Worm (Caenorhabditis elegans) whole organism, young adult: ENCODE results near the gene C09F9.1.
A peak's percentile ranks its signal among the peaks of the same experiment; 100 is the strongest.

Experiments
- B0035.1 ChIP-seq: sonication (generic microtip); optimal IDR thresholded peaks from 2 replicates; lab custom pipeline; 2016; ENCODE audit warnings: missing genetic modification characterization, mild to moderate bottlenecking, missing compliant biosample characterization, missing genotype, missing genetic modification reagents
- C06A6.2 ChIP-seq: fragments of 200-800 bp; sonication (Bioruptor generic); conservative IDR thresholded peaks from 2 replicates; pipeline ENCODE4 v1.3.6; 2022; ENCODE audit warnings: missing genetic modification characterization, missing compliant biosample characterization
- K12H6.12 ChIP-seq: fragments of 200-800 bp; sonication (Bioruptor generic); optimal IDR thresholded peaks from 2 replicates; lab custom pipeline; 2018; ENCODE audit warnings: mild to moderate bottlenecking, missing genetic modification characterization, missing compliant biosample characterization
- Y53F4B.3 ChIP-seq: fragments of 200-800 bp; sonication (Bioruptor generic); IDR thresholded peaks from 2 replicates; pipeline ENCODE4 v1.3.6; 2022; ENCODE audit warnings: missing genetic modification reagents, missing genetic modification characterization, missing compliant biosample characterization
- aptf-2 ChIP-seq: fragments of 200-800 bp; sonication (Bioruptor generic); conservative IDR thresholded peaks from 2 replicates; pipeline ENCODE4 v1.3.6; 2022; ENCODE audit warnings: missing genetic modification reagents, missing genetic modification characterization, missing compliant biosample characterization
- atf-7 ChIP-seq: sonication (generic microtip); optimal IDR thresholded peaks from 2 replicates; lab custom pipeline; 2017; ENCODE audit warnings: mild to moderate bottlenecking, missing genetic modification characterization, missing compliant biosample characterization
- athp-1 ChIP-seq: sonication (generic microtip); optimal IDR thresholded peaks from 2 replicates; lab custom pipeline; 2017; ENCODE audit warnings: mild to moderate bottlenecking, missing genetic modification characterization, missing compliant biosample characterization
- attf-5 ChIP-seq: fragments of 200-800 bp; sonication (Bioruptor generic); optimal IDR thresholded peaks from 2 replicates; lab custom pipeline; 2018; ENCODE audit warnings: mild to moderate bottlenecking, missing genetic modification characterization, missing compliant biosample characterization
- attf-6 ChIP-seq: fragments of 200-800 bp; sonication (Bioruptor generic); IDR thresholded peaks from 2 replicates; pipeline ENCODE4 v1.3.6; 2022; ENCODE audit warnings: missing genetic modification reagents, missing genetic modification characterization, missing compliant biosample characterization
- bed-2 ChIP-seq: fragments of 200-800 bp; sonication (Bioruptor generic); IDR thresholded peaks from 2 replicates; pipeline ENCODE4 v1.3.6; 2022; ENCODE audit warnings: missing genetic modification reagents, missing genetic modification characterization, missing compliant biosample characterization
- ceh-79 ChIP-seq: sonication (generic microtip); optimal IDR thresholded peaks from 2 replicates; lab custom pipeline; 2017; ENCODE audit warnings: mild to moderate bottlenecking, missing genetic modification characterization, missing compliant biosample characterization
- ceh-91 ChIP-seq: fragments of 200-800 bp; sonication (Bioruptor generic); IDR thresholded peaks from 2 replicates; pipeline ENCODE4 v1.3.6; 2022; ENCODE audit warnings: missing genetic modification reagents, missing genetic modification characterization, missing compliant biosample characterization
- chd-7 ChIP-seq: sonication (generic microtip); optimal IDR thresholded peaks from 2 replicates; lab custom pipeline; 2016; ENCODE audit warnings: mild to moderate bottlenecking, missing genetic modification characterization, moderate library complexity, missing compliant biosample characterization
- dox-1 ChIP-seq: fragments of 200-800 bp; sonication (Bioruptor generic); IDR thresholded peaks from 2 replicates; pipeline ENCODE4 v1.3.6; 2022; ENCODE audit warnings: missing genetic modification reagents, missing genetic modification characterization, missing compliant biosample characterization
- dpff-1 ChIP-seq: sonication (generic microtip); optimal IDR thresholded peaks from 2 replicates; lab custom pipeline; 2017; ENCODE audit warnings: mild to moderate bottlenecking, missing genetic modification characterization, missing compliant biosample characterization
- egl-44 ChIP-seq: fragments of 200-800 bp; sonication (Bioruptor generic); IDR thresholded peaks from 2 replicates; pipeline ENCODE4 v1.3.6; 2022; ENCODE audit warnings: missing genetic modification reagents, missing genetic modification characterization, missing compliant biosample characterization
- fkh-3 ChIP-seq: sonication (generic microtip); optimal IDR thresholded peaks from 2 replicates; lab custom pipeline; 2016; ENCODE audit warnings: mild to moderate bottlenecking, missing genetic modification characterization, missing compliant biosample characterization
- hlh-12 ChIP-seq: sonication (generic microtip); optimal IDR thresholded peaks from 2 replicates; lab custom pipeline; 2016; ENCODE audit warnings: missing genetic modification characterization, missing compliant biosample characterization
- hrde-1 ChIP-seq: sonication (generic microtip); optimal IDR thresholded peaks from 2 replicates; lab custom pipeline; 2016; ENCODE audit warnings: missing genetic modification characterization, mild to moderate bottlenecking, missing compliant biosample characterization, moderate library complexity, missing genotype, missing genetic modification reagents, borderline replicate concordance
- lag-1 ChIP-seq: fragments of 200-800 bp; sonication (Bioruptor generic); IDR thresholded peaks from 2 replicates; pipeline ENCODE4 v1.3.6; 2022; ENCODE audit warnings: missing genetic modification reagents, missing genetic modification characterization, missing compliant biosample characterization
- lin-26 ChIP-seq: fragments of 200-800 bp; sonication (Bioruptor generic); IDR thresholded peaks from 2 replicates; pipeline ENCODE4 v1.3.6; 2022; ENCODE audit warnings: missing genetic modification reagents, missing genetic modification characterization, missing compliant biosample characterization
- lin-35 ChIP-seq, 3 experiments: fragments of 150-350 bp in 2 of 3; sonication (generic microtip) in 1 of 3; optimal IDR thresholded peaks; 2 replicates each; lab custom pipeline; 2014 to 2018; ENCODE audit warnings: missing biosample characterization in 3 of 3, missing genetic modification characterization in 3 of 3, missing genetic modification reagents in 3 of 3
- lin-54 ChIP-seq: fragments of 200-800 bp; sonication (Bioruptor generic); optimal IDR thresholded peaks from 2 replicates; lab custom pipeline; 2018; ENCODE audit warnings: mild to moderate bottlenecking, missing genetic modification characterization, missing compliant biosample characterization
- lsl-1 ChIP-seq: fragments of 200-800 bp; sonication (Bioruptor generic); optimal IDR thresholded peaks from 2 replicates; lab custom pipeline; 2018; ENCODE audit warnings: mild to moderate bottlenecking, missing genetic modification characterization, moderate library complexity, missing compliant biosample characterization
- mxl-1 ChIP-seq: sonication (generic microtip); optimal IDR thresholded peaks from 2 replicates; lab custom pipeline; 2016; ENCODE audit warnings: missing genetic modification characterization, missing compliant biosample characterization
- nfya-1 ChIP-seq: sonication (generic microtip); optimal IDR thresholded peaks from 2 replicates; lab custom pipeline; 2017; ENCODE audit warnings: antibody characterized with exemption, missing compliant biosample characterization, missing genetic modification characterization, borderline replicate concordance; ENCODE audit not compliant: insufficient read depth
- nfyb-1 ChIP-seq: fragments of 200-800 bp; sonication (Bioruptor generic); IDR thresholded peaks from 2 replicates; pipeline ENCODE4 v1.3.6; 2022; ENCODE audit warnings: missing genetic modification reagents, missing genetic modification characterization, missing compliant biosample characterization
- nhr-120 ChIP-seq: fragments of 200-800 bp; sonication (Bioruptor generic); IDR thresholded peaks from 2 replicates; pipeline ENCODE4 v1.3.6; 2022; ENCODE audit warnings: missing genetic modification characterization, missing compliant biosample characterization
- nhr-27 ChIP-seq: fragments of 200-800 bp; sonication (Bioruptor generic); optimal IDR thresholded peaks from 2 replicates; lab custom pipeline; 2018; ENCODE audit warnings: mild to moderate bottlenecking, missing genetic modification characterization, moderate library complexity, missing compliant biosample characterization
- nhr-80 ChIP-seq: sonication (generic microtip); optimal IDR thresholded peaks from 2 replicates; lab custom pipeline; 2016; ENCODE audit warnings: missing genetic modification characterization, missing compliant biosample characterization
- rcor-1 ChIP-seq: fragments of 200-800 bp; sonication (Bioruptor generic); IDR thresholded peaks from 2 replicates; pipeline ENCODE4 v1.3.6; 2022; ENCODE audit warnings: missing genetic modification reagents, missing genetic modification characterization, missing compliant biosample characterization
- rec-8 ChIP-seq, 2 experiments: sonication (generic microtip); optimal IDR thresholded peaks; 2 replicates each; lab custom pipeline; 2016; ENCODE audit warnings: mild to moderate bottlenecking in 2 of 2, missing genetic modification characterization in 2 of 2, missing genetic modification reagents in 2 of 2, missing genotype in 2 of 2, missing biosample characterization in 1 of 2, missing compliant biosample characterization in 1 of 2, moderate library complexity in 1 of 2
- sdz-38 ChIP-seq: sonication (generic microtip); optimal IDR thresholded peaks from 2 replicates; lab custom pipeline; 2016; ENCODE audit warnings: missing genotype, missing genetic modification characterization, missing compliant biosample characterization
- snpc-1.1 ChIP-seq: sonication (generic microtip); optimal IDR thresholded peaks from 2 replicates; lab custom pipeline; 2017; ENCODE audit warnings: missing genetic modification characterization, mild to moderate bottlenecking, missing compliant biosample characterization, antibody characterized with exemption, moderate library complexity, missing genotype, missing genetic modification reagents; ENCODE audit not compliant: insufficient read depth
- snpc-1.3 ChIP-seq: sonication (generic microtip); optimal IDR thresholded peaks from 2 replicates; lab custom pipeline; 2017; ENCODE audit warnings: missing genetic modification characterization, mild to moderate bottlenecking, missing compliant biosample characterization, antibody characterized with exemption, moderate library complexity, missing genotype, missing genetic modification reagents; ENCODE audit not compliant: insufficient read depth
- snpc-3.4 ChIP-seq: sonication (generic microtip); optimal IDR thresholded peaks from 2 replicates; lab custom pipeline; 2017; ENCODE audit warnings: missing genetic modification characterization, mild to moderate bottlenecking, missing compliant biosample characterization, antibody characterized with exemption, moderate library complexity, missing genotype, missing genetic modification reagents
- somi-1 ChIP-seq: fragments of 200-800 bp; sonication (Bioruptor generic); optimal IDR thresholded peaks from 2 replicates; lab custom pipeline; 2018; ENCODE audit warnings: mild to moderate bottlenecking, missing genetic modification characterization, missing compliant biosample characterization
- unc-62 ChIP-seq: fragments of 150-350 bp; optimal IDR thresholded peaks from 2 replicates; lab custom pipeline; 2014; ENCODE audit warnings: missing biosample characterization, missing genetic modification reagents, missing genetic modification characterization
- zfh-2 ChIP-seq: fragments of 200-800 bp; sonication (Bioruptor generic); conservative IDR thresholded peaks from 2 replicates; pipeline ENCODE4 v1.3.6; 2022; ENCODE audit warnings: missing genetic modification reagents, missing genetic modification characterization, missing compliant biosample characterization
- ztf-25 ChIP-seq: fragments of 200-800 bp; sonication (Bioruptor generic); IDR thresholded peaks from 2 replicates; pipeline ENCODE4 v1.3.6; 2022; ENCODE audit warnings: missing genetic modification reagents, missing genetic modification characterization, missing compliant biosample characterization
- ztf-28 ChIP-seq: fragments of 200-800 bp; sonication (Bioruptor generic); IDR thresholded peaks from 2 replicates; pipeline ENCODE4 v1.3.6; 2022; ENCODE audit warnings: missing genetic modification reagents, missing genetic modification characterization, missing compliant biosample characterization
- ztf-3 ChIP-seq: fragments of 200-800 bp; sonication (Bioruptor generic); optimal IDR thresholded peaks from 2 replicates; lab custom pipeline; 2018; ENCODE audit warnings: mild to moderate bottlenecking, missing genetic modification characterization, missing compliant biosample characterization

Gene C09F9.1

DNA sequence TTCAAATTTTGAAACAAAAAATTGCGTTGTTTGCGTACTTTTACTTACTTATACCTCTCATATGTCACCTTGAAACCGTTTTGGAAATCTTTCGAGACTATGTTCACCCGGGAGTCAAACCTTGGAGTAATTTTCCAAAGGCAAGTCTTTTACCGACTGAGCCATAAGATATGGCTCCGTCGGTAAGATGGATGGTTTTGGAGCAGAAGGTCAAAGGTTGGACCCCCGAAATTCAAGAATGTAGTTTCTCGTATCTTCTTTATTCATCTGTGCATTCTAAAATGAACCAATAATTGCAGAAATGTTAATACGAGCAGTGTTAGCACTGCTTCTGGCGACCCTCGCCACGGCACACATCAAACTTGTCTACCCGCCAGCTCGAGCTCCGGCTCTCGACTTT is 7.1 kb downstream of the C09F9.1 start, which contains the start of gene C09F9.2:
Gene C09F9.2, plus strand, starts transcription at position 301 of the 400 bp plus-strand sequence.
- TF ChIP-seq zfh-2 (GFP tag; lab: Robert Waterston, UW) (peak; percentile 24; the same call in 1 of the 2 replicates), atf-7 (tag; lab: Kevin White, UChicago) (no peak), nfyb-1 (no peak), hlh-12 (no peak), snpc-3.4 (no peak), lin-26 (GFP tag; lab: Robert Waterston, UW) (no peak), hrde-1 (tag; lab: Kevin White, UChicago) (no peak), nfya-1 (tag; lab: Kevin White, UChicago) (no peak)

ce11 chrII:14705956-14706355 is 7.8 kb downstream of the C09F9.1 start:
- TF ChIP-seq unc-62 (peak; percentile 1), Y53F4B.3 (no peak)

DNA sequence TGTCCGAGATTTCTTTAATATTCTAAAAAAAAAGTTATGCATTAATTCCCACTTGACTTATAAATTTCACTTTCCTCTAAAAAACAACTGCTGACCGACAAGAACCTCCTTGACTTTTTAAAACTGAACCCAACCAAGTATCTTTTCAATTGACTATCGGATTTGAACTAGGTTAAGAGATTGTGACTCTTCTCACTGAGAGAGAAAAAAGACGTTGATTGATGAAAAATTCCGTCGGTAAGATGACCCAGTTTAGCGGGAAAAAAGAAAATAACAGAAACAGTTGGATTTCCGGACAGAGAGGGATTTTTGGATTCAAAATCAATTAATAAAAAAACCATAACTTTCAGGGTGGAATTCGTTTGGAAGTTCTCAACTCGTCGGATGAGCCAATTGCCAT is 8.3 kb downstream of the C09F9.1 start:
- TF ChIP-seq egl-44 (GFP tag; lab: Robert Waterston, UW): no peak
- TF ChIP-seq chd-7 (tag; lab: Kevin White, UChicago): no peak
- TF ChIP-seq attf-5 (GFP tag; lab: Kevin White, UChicago): no peak
- no peak for TF ChIP-seq dox-1

- TF ChIP-seq B0035.1 (tag; lab: Kevin White, UChicago): no peak
- no peak for TF ChIP-seq nhr-27 (tag; lab: Kevin White, UChicago)
- TF ChIP-seq C06A6.2: no peak
- TF ChIP-seq rcor-1 (GFP tag; lab: Robert Waterston, UW): no peak
- no peak for TF ChIP-seq ztf-25 (GFP tag; lab: Robert Waterston, UW)
- no peak for TF ChIP-seq mxl-1 (tag; lab: Kevin White, UChicago)
- no peak for TF ChIP-seq snpc-1.1 (tag; lab: Kevin White, UChicago)
- TF ChIP-seq sdz-38 (tag; lab: Kevin White, UChicago): no peak
- TF ChIP-seq aptf-2: no peak
- TF ChIP-seq ztf-28 (GFP tag; lab: Robert Waterston, UW): no peak
- TF ChIP-seq bed-2 (GFP tag; lab: Robert Waterston, UW): no peak
- no peak for TF ChIP-seq K12H6.12
- no peak for TF ChIP-seq athp-1
Observed at ce11 chrII:14728119-14728518, 30.0 kb downstream of the C09F9.1 start.

DNA sequence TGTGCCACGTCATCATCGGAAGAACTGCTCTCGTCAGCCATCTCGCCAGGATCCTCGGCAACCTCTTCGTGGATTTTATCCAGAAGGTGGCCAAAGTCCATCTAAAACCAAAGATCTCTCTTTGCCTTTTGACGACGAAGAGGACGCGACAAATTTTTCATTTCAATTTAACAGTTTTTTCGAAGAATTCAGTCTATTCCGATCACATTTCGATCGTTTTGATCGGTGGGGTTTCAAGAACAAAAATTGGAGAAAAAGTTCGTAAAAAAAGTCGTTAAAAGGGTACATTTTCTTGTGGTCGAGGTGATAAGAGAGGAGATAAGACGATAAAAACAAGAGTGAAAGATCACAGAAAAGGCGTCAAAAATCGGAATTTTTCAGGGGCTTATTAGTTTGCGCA is 35.3 kb downstream of the C09F9.1 start, which contains the start of gene glna-1:
Gene glna-1, minus strand, starts transcription at position 101 of the 400 bp plus-strand sequence.
- TF ChIP-seq lsl-1 (GFP tag; lab: Kevin White, UChicago) (no peak), ceh-91 (GFP tag; lab: Robert Waterston, UW) (no peak), dpff-1 (tag; lab: Kevin White, UChicago) (no peak)
- TF ChIP-seq, all 124 proteins: peak for 0

DNA sequence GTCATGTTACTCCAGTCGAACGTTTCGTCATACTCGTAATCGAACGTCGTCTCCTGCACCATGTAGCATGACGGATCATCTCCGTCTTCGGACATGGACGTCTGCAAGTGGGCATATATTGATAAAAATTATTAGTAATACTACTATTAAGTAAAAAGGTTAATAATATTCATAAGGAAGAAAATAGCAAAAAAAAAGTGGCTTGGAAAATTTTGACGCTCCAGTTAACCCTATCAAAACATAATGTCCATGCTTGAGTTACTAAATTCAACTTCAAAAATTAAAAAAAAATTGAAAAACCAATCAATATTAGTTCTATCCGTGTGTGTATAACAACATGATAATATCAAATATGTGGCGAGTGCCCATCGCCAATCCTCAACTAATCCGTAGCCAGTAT is 41.0 kb downstream of the C09F9.1 start, which contains the start of gene npr-34:
Gene npr-34, minus strand, starts transcription at position 101 of the 400 bp plus-strand sequence.
- no peak for TF ChIP-seq lin-54 (GFP tag; lab: Kevin White, UChicago)
- no peak for TF ChIP-seq ceh-79 (tag; lab: Kevin White, UChicago)
- TF ChIP-seq ceh-91 (GFP tag; lab: Robert Waterston, UW): no peak
- no peak for TF ChIP-seq somi-1 (GFP tag; lab: Kevin White, UChicago)
- TF ChIP-seq ztf-3: no peak
- TF ChIP-seq rec-8 (tag; optimal IDR thresholded peaks at IDR 0.05; lab: Kevin White, UChicago): no peak
- no peak for TF ChIP-seq nhr-80 (tag; lab: Kevin White, UChicago)
- TF ChIP-seq nhr-120 (GFP tag; lab: Robert Waterston, UW): no peak
- TF ChIP-seq snpc-1.3: no peak
- TF ChIP-seq lag-1 (GFP tag; lab: Robert Waterston, UW): no peak
- no peak for TF ChIP-seq fkh-3 (tag; lab: Kevin White, UChicago)
- no peak for TF ChIP-seq Y53F4B.3
- no peak for TF ChIP-seq attf-6 (GFP tag; lab: Robert Waterston, UW)
- TF ChIP-seq lin-35 (GFP tag; optimal IDR thresholded peaks at IDR 0.05; lab: Kevin White, UChicago): no peak
